Worm (Caenorhabditis elegans): ENCODE measurements around the gene bca-2.

DNA sequence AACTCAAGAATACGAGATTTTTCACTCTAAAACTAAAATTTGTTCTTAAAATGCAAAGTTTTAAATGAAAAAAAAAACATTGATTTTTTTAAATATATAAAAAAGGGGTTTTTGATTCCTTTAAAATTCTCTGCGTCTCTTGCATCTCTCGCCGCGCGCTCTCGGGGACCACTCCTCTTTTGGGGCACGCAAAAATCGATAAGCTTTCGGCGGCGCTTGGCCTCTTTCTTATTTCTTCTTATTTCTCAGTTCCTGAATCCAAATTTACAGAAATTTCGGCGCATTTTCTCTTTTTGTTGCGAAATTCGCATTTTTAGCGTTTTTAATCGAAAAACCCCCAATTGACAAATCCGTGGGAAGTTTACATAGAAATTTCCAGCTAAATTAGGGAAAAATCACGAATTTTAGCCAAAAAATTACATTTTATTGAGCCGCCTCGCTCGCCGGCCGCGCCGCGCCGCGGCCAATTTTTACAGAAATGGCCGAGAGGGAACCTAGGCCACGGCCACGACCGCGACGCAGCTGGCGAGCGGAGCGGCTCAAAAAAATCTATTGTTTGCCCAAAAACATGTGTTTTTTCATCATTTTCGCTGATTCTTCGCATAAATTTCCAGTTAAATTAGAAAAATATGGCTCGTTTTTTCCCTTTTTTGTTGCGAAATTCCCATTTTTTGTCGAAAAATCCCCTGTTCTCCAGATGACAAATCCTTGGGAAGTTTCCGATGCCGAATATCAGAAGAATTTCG lies 19.1 kb upstream of the bca-2 start, which contains the start of gene itsn-1:
- TF ChIP-seq cog-1 (tag; optimal IDR thresholded peaks at IDR 0.05) (no peak), klf-2 (GFP tag; conservative IDR thresholded peaks at IDR 0.05) (no peak)
